Fruit fly (Drosophila melanogaster) whole organism, embryonic: ENCODE data around the gene CG18473.

Experiments
- Bgb ChIP-seq: fragments of 200-800 bp; sonication (Bioruptor generic); IDR thresholded peaks from 2 replicates; pipeline ENCODE4 v1.3.6; 2022; ENCODE audit warnings: missing biosample characterization, missing genetic modification characterization; ENCODE audit not compliant: partially characterized antibody
- CG11398 ChIP-seq: fragments of 200-800 bp; sonication (Bioruptor generic); optimal IDR thresholded peaks from 2 replicates; lab custom pipeline; 2016; ENCODE audit warnings: missing biosample characterization, missing genetic modification characterization
- CG12659 ChIP-seq: fragments of 200-800 bp; sonication (Bioruptor generic); optimal IDR thresholded peaks from 3 replicates; lab custom pipeline; 2017; ENCODE audit warnings: mild to moderate bottlenecking, missing biosample characterization, missing genetic modification reagents, missing genetic modification characterization
- CG13624 ChIP-seq: fragments of 200-800 bp; sonication (Bioruptor generic); optimal IDR thresholded peaks from 2 replicates; lab custom pipeline; 2016; ENCODE audit warnings: missing biosample characterization, missing genetic modification characterization
- CG14710 ChIP-seq: fragments of 200-800 bp; sonication (Bioruptor generic); optimal IDR thresholded peaks from 3 replicates; lab custom pipeline; 2019; ENCODE audit warnings: missing biosample characterization, mild to moderate bottlenecking, missing genetic modification characterization, moderate library complexity
- CG1603 ChIP-seq: fragments of 200-800 bp; sonication (Bioruptor generic); optimal IDR thresholded peaks from 2 replicates; lab custom pipeline; 2019; ENCODE audit warnings: missing biosample characterization, mild to moderate bottlenecking, missing genetic modification characterization, moderate library complexity
- CG2712 ChIP-seq: fragments of 200-800 bp; optimal IDR thresholded peaks from 3 replicates; lab custom pipeline; 2019; ENCODE audit warnings: missing biosample characterization, mild to moderate bottlenecking, missing genetic modification characterization, moderate library complexity
- CG2889 ChIP-seq: fragments of 200-800 bp; sonication (Bioruptor generic); IDR thresholded peaks from 3 replicates; pipeline ENCODE4 v1.3.6; 2022; ENCODE audit warnings: missing biosample characterization, missing genetic modification characterization
- CG31365 ChIP-seq: fragments of 200-800 bp; sonication (Bioruptor generic); optimal IDR thresholded peaks from 2 replicates; lab custom pipeline; 2018; ENCODE audit warnings: missing biosample characterization, mild to moderate bottlenecking, missing genetic modification characterization
- CG32532 ChIP-seq: fragments of 200-800 bp; sonication (Bioruptor generic); IDR thresholded peaks from 2 replicates; pipeline ENCODE4 v1.3.6; 2022; ENCODE audit warnings: missing biosample characterization, missing genetic modification characterization
- CG33213 ChIP-seq: fragments of 200-800 bp; sonication (Bioruptor generic); optimal IDR thresholded peaks from 3 replicates; lab custom pipeline; 2016; ENCODE audit warnings: missing biosample characterization, missing genetic modification characterization
- CG42726 ChIP-seq: fragments of 200-800 bp; sonication (Bioruptor generic); IDR thresholded peaks from 2 replicates; pipeline ENCODE4 v1.3.6; 2022; ENCODE audit warnings: missing biosample characterization, missing genetic modification characterization; ENCODE audit not compliant: partially characterized antibody
- CG5953 ChIP-seq: fragments of 200-800 bp; sonication (Bioruptor generic); IDR thresholded peaks from 2 replicates; pipeline ENCODE4 v1.3.6; 2022; ENCODE audit warnings: missing biosample characterization, missing genetic modification characterization
- CG6791 ChIP-seq: fragments of 200-800 bp; sonication (Bioruptor generic); IDR thresholded peaks from 3 replicates; pipeline ENCODE4 v1.3.6; 2022; ENCODE audit warnings: missing biosample characterization, missing genetic modification characterization; ENCODE audit not compliant: partially characterized antibody
- CG9876 ChIP-seq: fragments of 200-800 bp; sonication (Bioruptor generic); optimal IDR thresholded peaks from 2 replicates; lab custom pipeline; 2016; ENCODE audit warnings: missing biosample characterization, missing genetic modification characterization
- CTCF ChIP-seq: fragments of 200-800 bp; sonication (Bioruptor generic); optimal IDR thresholded peaks from 2 replicates; lab custom pipeline; 2017; ENCODE audit warnings: missing biosample characterization, mild to moderate bottlenecking, missing genetic modification characterization, moderate library complexity
- E2f2 ChIP-seq: fragments of 200-800 bp; sonication (Bioruptor generic); IDR thresholded peaks from 2 replicates; pipeline ENCODE4 v1.3.6; 2022; ENCODE audit warnings: missing biosample characterization, missing genetic modification characterization
- Hmx ChIP-seq: fragments of 200-800 bp; sonication (Bioruptor generic); optimal IDR thresholded peaks from 2 replicates; lab custom pipeline; 2016; ENCODE audit warnings: missing biosample characterization, missing genetic modification characterization
- Hr78 ChIP-seq, 2 experiments: fragments of 200-800 bp in 1 of 2; fragments of >200 bp in 1 of 2; sonication (Bioruptor generic) in 1 of 2; optimal IDR thresholded peaks; 2 replicates each; lab custom pipeline; 2017 to 2019; ENCODE audit warnings: missing biosample characterization in 2 of 2, missing genetic modification characterization in 2 of 2, mild to moderate bottlenecking in 1 of 2, moderate library complexity in 1 of 2
- Hsf ChIP-seq: fragments of 200-800 bp; sonication (Bioruptor generic); optimal IDR thresholded peaks from 3 replicates; lab custom pipeline; 2016; ENCODE audit warnings: missing biosample characterization, missing genetic modification characterization
- MBD-R2 ChIP-seq: fragments of 200-800 bp; sonication (Bioruptor generic); IDR thresholded peaks from 2 replicates; pipeline ENCODE4 v1.3.6; 2022; ENCODE audit warnings: missing biosample characterization, missing genetic modification characterization
- Myb ChIP-seq: fragments of 200-800 bp; sonication (Bioruptor generic); optimal IDR thresholded peaks from 2 replicates; lab custom pipeline; 2016; ENCODE audit warnings: missing biosample characterization, missing genetic modification characterization
- Nf-YC ChIP-seq: fragments of 200-800 bp; optimal IDR thresholded peaks from 3 replicates; lab custom pipeline; 2019; ENCODE audit warnings: missing biosample characterization, mild to moderate bottlenecking, missing genetic modification characterization, moderate library complexity
- Poxn ChIP-seq: fragments of 200-800 bp; sonication (Bioruptor generic); IDR thresholded peaks from 2 replicates; pipeline ENCODE4 v1.3.6; 2022; ENCODE audit warnings: missing biosample characterization, missing genetic modification characterization
- Stat92E ChIP-seq, 3 experiments: fragments of >200 bp in 2 of 3; fragments of 200-800 bp in 1 of 3; sonication (Bioruptor generic) in 1 of 3; optimal IDR thresholded peaks; 2 replicates each; lab custom pipeline; 2017 to 2019; ENCODE audit warnings: missing biosample characterization in 3 of 3, missing genetic modification characterization in 3 of 3, mild to moderate bottlenecking in 1 of 3, moderate library complexity in 1 of 3
- Xbp1 ChIP-seq: fragments of 200-800 bp; sonication (Bioruptor generic); optimal IDR thresholded peaks from 3 replicates; lab custom pipeline; 2016; ENCODE audit warnings: missing biosample characterization, mild to moderate bottlenecking, missing genetic modification characterization
- Xrp1 ChIP-seq: fragments of 200-800 bp; sonication (Bioruptor generic); IDR thresholded peaks from 2 replicates; pipeline ENCODE4 v1.3.6; 2022; ENCODE audit warnings: missing biosample characterization, missing genetic modification characterization
- abd-A ChIP-seq: fragments of 200-800 bp; sonication (Bioruptor generic); optimal IDR thresholded peaks from 3 replicates; lab custom pipeline; 2019; ENCODE audit warnings: missing biosample characterization, mild to moderate bottlenecking, missing genetic modification characterization, moderate library complexity
- aop ChIP-seq: fragments of 200-800 bp; sonication (Bioruptor generic); IDR thresholded peaks from 2 replicates; pipeline ENCODE4 v1.3.6; 2022; ENCODE audit warnings: missing biosample characterization, missing genetic modification characterization
- bbx ChIP-seq: fragments of 200-800 bp; sonication (Bioruptor generic); IDR thresholded peaks from 2 replicates; pipeline ENCODE4 v1.3.6; 2022; ENCODE audit warnings: missing biosample characterization, missing genetic modification characterization; ENCODE audit not compliant: partially characterized antibody
- chinmo ChIP-seq: fragments of 200-800 bp; sonication (Bioruptor generic); IDR thresholded peaks from 4 replicates; pipeline ENCODE4 v1.3.6; 2022; ENCODE audit warnings: missing biosample characterization, missing genetic modification characterization; ENCODE audit not compliant: partially characterized antibody
- dan ChIP-seq: fragments of 200-800 bp; sonication (Bioruptor generic); IDR thresholded peaks from 2 replicates; pipeline ENCODE4 v1.3.6; 2022; ENCODE audit warnings: missing biosample characterization, missing genetic modification characterization
- danr ChIP-seq: fragments of 200-800 bp; sonication (Bioruptor generic); IDR thresholded peaks from 2 replicates; pipeline ENCODE4 v1.3.6; 2022; ENCODE audit warnings: missing biosample characterization, missing genetic modification characterization
- ewg ChIP-seq: fragments of 200-800 bp; sonication (Bioruptor generic); optimal IDR thresholded peaks from 3 replicates; lab custom pipeline; 2017; ENCODE audit warnings: mild to moderate bottlenecking, missing biosample characterization, missing genetic modification reagents, missing genetic modification characterization
- gfzf ChIP-seq: fragments of 200-800 bp; sonication (Bioruptor generic); optimal IDR thresholded peaks from 2 replicates; lab custom pipeline; 2016; ENCODE audit warnings: missing biosample characterization, mild to moderate bottlenecking, missing genetic modification characterization, moderate library complexity
- lilli ChIP-seq: fragments of 200-800 bp; sonication (Bioruptor generic); optimal IDR thresholded peaks from 3 replicates; lab custom pipeline; 2016; ENCODE audit warnings: missing biosample characterization, missing genetic modification characterization
- repo ChIP-seq: fragments of 200-800 bp; sonication (Bioruptor generic); optimal IDR thresholded peaks from 2 replicates; lab custom pipeline; 2016; ENCODE audit warnings: missing biosample characterization, missing genetic modification characterization
- sens ChIP-seq: fragments of 200-800 bp; sonication (Bioruptor generic); peaks from one replicate; lab custom pipeline; 2016; ENCODE audit warnings: missing biosample characterization, missing genetic modification characterization
- sisA ChIP-seq: fragments of 200-800 bp; sonication (Bioruptor generic); IDR thresholded peaks from 2 replicates; pipeline ENCODE4 v1.3.6; 2022; ENCODE audit warnings: missing biosample characterization, missing genetic modification characterization
- sqz ChIP-seq: fragments of 200-800 bp; sonication (Bioruptor generic); optimal IDR thresholded peaks from 3 replicates; lab custom pipeline; 2018; ENCODE audit warnings: missing biosample characterization, mild to moderate bottlenecking, missing genetic modification characterization
- sr ChIP-seq: fragments of 200-800 bp; sonication (Bioruptor generic); IDR thresholded peaks from 3 replicates; pipeline ENCODE4 v1.3.6; 2022; ENCODE audit warnings: missing biosample characterization, missing genetic modification characterization
- sug ChIP-seq: fragments of 200-800 bp; optimal IDR thresholded peaks from 2 replicates; lab custom pipeline; 2019; ENCODE audit warnings: missing biosample characterization, mild to moderate bottlenecking, missing genetic modification characterization, moderate library complexity

CG18473 gene

DNA sequence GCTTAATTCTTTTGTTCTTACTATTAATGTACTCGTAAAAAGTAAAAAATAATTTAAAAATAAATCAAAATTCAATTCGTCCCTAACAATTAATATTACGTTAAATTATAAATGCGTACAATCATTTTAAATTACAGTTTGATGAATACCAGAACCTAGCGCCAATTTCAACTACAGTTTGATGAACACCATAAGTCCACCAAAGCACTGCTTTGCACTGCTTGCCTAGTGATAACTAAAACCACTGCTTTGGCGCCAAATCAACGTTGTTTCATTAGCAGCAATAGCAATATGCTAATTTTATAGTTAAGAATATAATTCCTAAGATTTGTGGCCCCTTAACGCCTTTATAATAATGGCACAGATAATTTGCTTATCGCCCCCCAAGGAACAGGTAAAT is 34.3 kb upstream of the CG18473 start (continued):
- peak; percentile 40 for TF ChIP-seq abd-A
- peak; percentile 17 for TF ChIP-seq sug (tag; lab: Kevin White, UChicago)
- TF ChIP-seq ewg (GFP tag; lab: Kevin White, UChicago), result no peak
- no peak for TF ChIP-seq CG32532 (GFP tag; lab: Robert Waterston, UW)
- TF ChIP-seq CG33213 (GFP tag; lab: Kevin White, UChicago), result peak; percentile 16
- TF ChIP-seq chinmo, result 0 out of 4 replicates have a peak, but pooled peaks have one; percentile 49
- TF ChIP-seq CG2712, result no peak
- TF ChIP-seq Hsf (GFP tag; lab: Kevin White, UChicago), result no peak
- no peak for TF ChIP-seq gfzf (GFP tag; lab: Kevin White, UChicago)
- no peak for TF ChIP-seq CG11398 (GFP tag; lab: Kevin White, UChicago)
- no peak for TF ChIP-seq dan (GFP tag; lab: Robert Waterston, UW)
- peak; percentile 8 for TF ChIP-seq Xbp1 (GFP tag; lab: Kevin White, UChicago)
- TF ChIP-seq aop (GFP tag; lab: Robert Waterston, UW), result 0 out of 2 replicates have a peak, but pooled peaks have one; percentile 8
- TF ChIP-seq lilli (GFP tag; lab: Kevin White, UChicago), result peak; percentile 9
- peak; percentile 24 for TF ChIP-seq Nf-YC (tag; lab: Kevin White, UChicago)
- TF ChIP-seq sisA (GFP tag; lab: Robert Waterston, UW), result no peak
- no peak for TF ChIP-seq Hr78 (GFP tag; optimal IDR thresholded peaks at IDR 0.05; lab: Kevin White, UChicago)
- no peak for TF ChIP-seq Poxn (GFP tag; lab: Robert Waterston, UW)
- peak; percentile 77 for TF ChIP-seq CTCF (GFP tag; lab: Kevin White, UChicago)
- TF ChIP-seq sqz (GFP tag; lab: Kevin White, UChicago), result no peak
- TF ChIP-seq Myb (GFP tag; lab: Kevin White, UChicago), result peak; percentile 47
- TF ChIP-seq Xrp1 (GFP tag; lab: Robert Waterston, UW), result no peak
- TF ChIP-seq CG31365 (tag; lab: Kevin White, UChicago), result peak; percentile 99
- peak; percentile 57 for TF ChIP-seq CG1603 (tag; lab: Kevin White, UChicago)
- TF ChIP-seq Hmx (GFP tag; lab: Kevin White, UChicago), result no peak
- TF ChIP-seq CG12659 (GFP tag; lab: Kevin White, UChicago), result peak; percentile 1
- no peak for TF ChIP-seq danr (GFP tag; lab: Robert Waterston, UW)
- 0 out of 3 replicates have a peak, but pooled peaks have one; percentile 26 for TF ChIP-seq CG6791 (GFP tag; lab: Robert Waterston, UW)
- TF ChIP-seq sr, result no peak
- no peak for TF ChIP-seq Stat92E (GFP tag; optimal IDR thresholded peaks at IDR 0.05; lab: Kevin White, UChicago)
- peak; percentile 43 for TF ChIP-seq bbx (GFP tag; lab: Robert Waterston, UW)
- TF ChIP-seq CG9876, result peak; percentile 4
- TF ChIP-seq sens (GFP tag; lab: Kevin White, UChicago), result peak; percentile 21
- TF ChIP-seq repo (GFP tag; lab: Kevin White, UChicago), result no peak
- no peak for TF ChIP-seq CG14710 (tag; lab: Kevin White, UChicago)
- peak; percentile 40 for TF ChIP-seq CG13624 (GFP tag; lab: Kevin White, UChicago)
- peak; percentile 51; the same call in 1 of the 2 replicates for TF ChIP-seq Bgb (GFP tag; lab: Robert Waterston, UW)
- peak; percentile 78; the same call in 1 of the 2 replicates for TF ChIP-seq CG42726 (GFP tag; lab: Robert Waterston, UW)
- peak; percentile 92 for TF ChIP-seq E2f2 (GFP tag; lab: Robert Waterston, UW)
- peak; percentile 31; the same call in 1 of the 2 replicates for TF ChIP-seq MBD-R2 (GFP tag; lab: Robert Waterston, UW)

DNA sequence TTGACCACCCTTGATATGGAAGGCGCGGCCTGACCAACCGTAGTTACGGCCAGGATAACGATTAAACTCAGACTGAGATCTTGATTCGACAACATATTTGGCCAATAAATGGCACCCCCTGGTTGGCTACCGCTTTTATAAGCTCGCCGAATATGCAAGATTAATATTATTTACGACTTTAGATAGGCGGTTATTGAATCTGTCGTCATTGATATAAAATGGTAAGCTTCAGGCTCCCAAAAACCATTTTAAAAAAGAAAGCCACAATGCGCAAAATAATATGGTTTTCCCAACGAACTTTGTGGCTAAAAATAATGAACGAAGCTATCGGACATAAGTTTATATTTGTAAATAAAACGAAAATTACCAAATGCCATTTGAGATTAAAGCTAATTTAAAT is 32.9 kb upstream of the CG18473 start, which contains the start of gene CG12951:
TSS of gene CG12951 (minus strand) at position 101 of the 400 bp plus-strand sequence.
- TF ChIP-seq CG14710 (tag; lab: Kevin White, UChicago), result no peak
- no peak for TF ChIP-seq CG2889
- peak; percentile 52 for TF ChIP-seq sug (tag; lab: Kevin White, UChicago)
- no peak for TF ChIP-seq Hr78 (GFP tag; optimal IDR thresholded peaks at IDR 0.05; lab: Kevin White, UChicago)
- 0 out of 2 replicates have a peak, but pooled peaks have one; percentile 10 for TF ChIP-seq CG5953 (GFP tag; lab: Robert Waterston, UW)
